Worm (Caenorhabditis elegans) whole organism, L2 larva: ENCODE data around the gene B0294.3.

ENCODE experiments used
- C34F6.9 ChIP-seq: fragments of 150-350 bp; optimal IDR thresholded peaks from 2 replicates; lab custom pipeline; 2014; ENCODE audit warnings: missing biosample characterization, missing genetic modification characterization
- F13H6.1 ChIP-seq: sonication (generic microtip); optimal IDR thresholded peaks from 2 replicates; lab custom pipeline; 2016; ENCODE audit warnings: missing genetic modification characterization, missing compliant biosample characterization
- R02D3.7 ChIP-seq: fragments of 150-350 bp; optimal IDR thresholded peaks from 2 replicates; lab custom pipeline; 2014; ENCODE audit warnings: missing biosample characterization, missing genetic modification characterization
- Y55F3AM.14 ChIP-seq: fragments of 200-800 bp; sonication (Bioruptor generic); optimal IDR thresholded peaks from 2 replicates; lab custom pipeline; 2018; ENCODE audit warnings: mild to moderate bottlenecking, missing genetic modification characterization, missing compliant biosample characterization
- ZK546.5 ChIP-seq: sonication (generic microtip); optimal IDR thresholded peaks from 2 replicates; lab custom pipeline; 2017; ENCODE audit warnings: missing biosample characterization, missing genetic modification characterization
- alr-1 ChIP-seq: fragments of 150-350 bp; optimal IDR thresholded peaks from 2 replicates; lab custom pipeline; 2014; ENCODE audit warnings: missing biosample characterization, missing genetic modification characterization
- aly-2 ChIP-seq: fragments of 150-350 bp; optimal IDR thresholded peaks from 2 replicates; lab custom pipeline; 2014; ENCODE audit warnings: missing biosample characterization, missing genetic modification characterization
- ama-1 ChIP-seq: fragments of 150-350 bp; optimal IDR thresholded peaks from 2 replicates; lab custom pipeline; 2018; ENCODE audit warnings: inconsistent platforms
- blmp-1 ChIP-seq: sonication (generic microtip); optimal IDR thresholded peaks from 2 replicates; lab custom pipeline; 2017; ENCODE audit warnings: missing genetic modification characterization, mild to moderate bottlenecking, missing compliant biosample characterization, antibody characterized with exemption, moderate library complexity; ENCODE audit not compliant: insufficient read depth
- ceh-16 ChIP-seq: fragments of 150-350 bp; optimal IDR thresholded peaks from 2 replicates; lab custom pipeline; 2014; ENCODE audit warnings: missing biosample characterization, missing genetic modification characterization
- crh-2 ChIP-seq: sonication (generic microtip); optimal IDR thresholded peaks from 2 replicates; lab custom pipeline; 2017; ENCODE audit warnings: missing biosample characterization, missing genetic modification characterization
- dmd-4 ChIP-seq: sonication (generic microtip); optimal IDR thresholded peaks from 2 replicates; lab custom pipeline; 2017; ENCODE audit warnings: missing biosample characterization, missing genetic modification characterization
- egl-27 ChIP-seq: sonication (generic microtip); optimal IDR thresholded peaks from 3 replicates; lab custom pipeline; 2017; ENCODE audit warnings: missing biosample characterization, missing genetic modification reagents, missing genetic modification characterization
- elt-1 ChIP-seq: fragments of 150-350 bp; optimal IDR thresholded peaks from 2 replicates; lab custom pipeline; 2014; ENCODE audit warnings: missing biosample characterization, missing genetic modification characterization
- elt-3 ChIP-seq: sonication (generic microtip); optimal IDR thresholded peaks from 2 replicates; lab custom pipeline; 2017; ENCODE audit warnings: missing biosample characterization, missing genetic modification characterization
- fos-1 ChIP-seq: fragments of 150-350 bp; optimal IDR thresholded peaks from 2 replicates; lab custom pipeline; 2014; ENCODE audit warnings: missing biosample characterization, missing genetic modification characterization
- gmeb-1 ChIP-seq: fragments of 150-350 bp; optimal IDR thresholded peaks from 2 replicates; lab custom pipeline; 2014; ENCODE audit warnings: missing biosample characterization, missing genetic modification characterization
- lin-11 ChIP-seq: fragments of 150-350 bp; sonication (generic microtip); optimal IDR thresholded peaks from 2 replicates; lab custom pipeline; 2014; ENCODE audit warnings: missing biosample characterization, missing genetic modification characterization, inconsistent platforms, mixed read lengths
- lin-13 ChIP-seq: fragments of 150-350 bp; optimal IDR thresholded peaks from 2 replicates; lab custom pipeline; 2014; ENCODE audit warnings: missing biosample characterization, missing genetic modification reagents, missing genetic modification characterization
- lin-39 ChIP-seq: fragments of 150-350 bp; optimal IDR thresholded peaks from 2 replicates; lab custom pipeline; 2014; ENCODE audit warnings: missing biosample characterization, missing genetic modification reagents, missing genetic modification characterization
- lsy-2 ChIP-seq, 2 experiments: fragments of 150-350 bp in 1 of 2; sonication (generic microtip) in 1 of 2; optimal IDR thresholded peaks; 2 replicates each; lab custom pipeline; 2014 to 2017; ENCODE audit warnings: missing biosample characterization in 2 of 2, missing genetic modification characterization in 2 of 2
- mab-5 ChIP-seq: fragments of 150-350 bp; optimal IDR thresholded peaks from 2 replicates; lab custom pipeline; 2014; ENCODE audit warnings: missing biosample characterization, missing genetic modification characterization
- mbf-1 ChIP-seq: sonication (generic microtip); optimal IDR thresholded peaks from 2 replicates; lab custom pipeline; 2017; ENCODE audit warnings: missing biosample characterization, missing genetic modification characterization
- mdl-1 ChIP-seq, 2 experiments: fragments of 150-350 bp in 1 of 2; sonication (generic microtip) in 1 of 2; optimal IDR thresholded peaks; 2 replicates each; lab custom pipeline; 2017; ENCODE audit warnings: missing biosample characterization in 2 of 2, missing genetic modification characterization in 2 of 2
- nhr-11 ChIP-seq: fragments of 150-350 bp; optimal IDR thresholded peaks from 2 replicates; lab custom pipeline; 2014; ENCODE audit warnings: missing biosample characterization, missing genetic modification characterization
- nhr-12 ChIP-seq: fragments of 150-350 bp; optimal IDR thresholded peaks from 2 replicates; lab custom pipeline; 2014; ENCODE audit warnings: missing biosample characterization, missing genetic modification characterization
- nhr-129 ChIP-seq: fragments of 150-350 bp; optimal IDR thresholded peaks from 2 replicates; lab custom pipeline; 2014; ENCODE audit warnings: missing biosample characterization, missing genetic modification characterization
- nhr-21 ChIP-seq: fragments of 150-350 bp; optimal IDR thresholded peaks from 2 replicates; lab custom pipeline; 2014; ENCODE audit warnings: missing biosample characterization, missing genetic modification characterization
- nhr-23 ChIP-seq: fragments of 150-350 bp; optimal IDR thresholded peaks from 2 replicates; lab custom pipeline; 2014; ENCODE audit warnings: missing biosample characterization, missing genetic modification reagents, missing genetic modification characterization
- nhr-237 ChIP-seq: fragments of 150-350 bp; optimal IDR thresholded peaks from 2 replicates; lab custom pipeline; 2014; ENCODE audit warnings: missing biosample characterization, missing genetic modification characterization
- nhr-25 ChIP-seq: fragments of 150-350 bp; sonication (generic microtip); optimal IDR thresholded peaks from 3 replicates; lab custom pipeline; 2014; ENCODE audit warnings: missing biosample characterization, missing genetic modification characterization
- nhr-6 ChIP-seq: fragments of 150-350 bp; optimal IDR thresholded peaks from 2 replicates; lab custom pipeline; 2014; ENCODE audit warnings: missing biosample characterization, missing genetic modification characterization
- nhr-77 ChIP-seq: fragments of 150-350 bp; optimal IDR thresholded peaks from 2 replicates; lab custom pipeline; 2014; ENCODE audit warnings: missing biosample characterization, missing genetic modification characterization
- skn-1 ChIP-seq: sonication (generic microtip); optimal IDR thresholded peaks from 2 replicates; lab custom pipeline; 2017; ENCODE audit warnings: missing biosample characterization, missing genetic modification characterization
- sma-3 ChIP-seq: sonication (generic microtip); optimal IDR thresholded peaks from 2 replicates; lab custom pipeline; 2016; ENCODE audit warnings: missing genetic modification reagents, missing genetic modification characterization, missing compliant biosample characterization
- sma-9 ChIP-seq, 2 experiments: fragments of 150-350 bp in 1 of 2; sonication (generic microtip) in 1 of 2; optimal IDR thresholded peaks; 2 replicates each; lab custom pipeline; 2014 to 2016; ENCODE audit warnings: missing genetic modification characterization in 2 of 2, mild to moderate bottlenecking in 1 of 2, missing biosample characterization in 1 of 2, missing compliant biosample characterization in 1 of 2, missing genetic modification reagents in 1 of 2, moderate library complexity in 1 of 2
- snpc-4 ChIP-seq: fragments of 150-350 bp; optimal IDR thresholded peaks from 2 replicates; lab custom pipeline; 2014; ENCODE audit warnings: missing biosample characterization, missing genetic modification characterization
- unc-55 ChIP-seq: fragments of 150-350 bp; sonication (generic microtip); optimal IDR thresholded peaks from 3 replicates; lab custom pipeline; 2014; ENCODE audit warnings: missing biosample characterization, missing genetic modification reagents, missing genetic modification characterization
- unc-62 ChIP-seq: fragments of 150-350 bp; optimal IDR thresholded peaks from 2 replicates; lab custom pipeline; 2014; ENCODE audit warnings: missing biosample characterization, missing genetic modification reagents, missing genetic modification characterization
- zag-1 ChIP-seq: fragments of 150-350 bp; optimal IDR thresholded peaks from 2 replicates; lab custom pipeline; 2014; ENCODE audit warnings: missing biosample characterization, missing genetic modification characterization
- ztf-1 ChIP-seq: fragments of 200-800 bp; sonication (Bioruptor generic); conservative IDR thresholded peaks from 2 replicates; pipeline ENCODE4 v1.3.6; 2022; ENCODE audit warnings: missing genetic modification characterization, missing compliant biosample characterization
- ztf-11 ChIP-seq: sonication (generic microtip); optimal IDR thresholded peaks from 2 replicates; lab custom pipeline; 2017; ENCODE audit warnings: missing biosample characterization, missing genetic modification characterization
- ztf-4 ChIP-seq: fragments of 150-350 bp; optimal IDR thresholded peaks from 2 replicates; lab custom pipeline; 2014; ENCODE audit warnings: missing biosample characterization, missing genetic modification characterization

B0294.3 gene

ce11 chrX:1860422-1860821, 31.6 kb upstream of the B0294.3 start, which contains the start of gene T26C11.8:
TSS of gene T26C11.8 (plus strand) at chrX:1860722.
- TF ChIP-seq mdl-1 (tag; optimal IDR thresholded peaks at IDR 0.05; lab: Kevin White, UChicago): no peak
- TF ChIP-seq C34F6.9 (tag; lab: Kevin White, UChicago): no peak
- TF ChIP-seq lsy-2 (tag; optimal IDR thresholded peaks at IDR 0.05; lab: Kevin White, UChicago): no peak
- TF ChIP-seq crh-2 (tag; lab: Kevin White, UChicago): no peak
- no peak for TF ChIP-seq nhr-6
- TF ChIP-seq lin-39: no peak
- TF ChIP-seq unc-55 (GFP tag; lab: Kevin White, UChicago): no peak
- TF ChIP-seq mbf-1 (tag; lab: Kevin White, UChicago): no peak
- TF ChIP-seq R02D3.7 (tag; lab: Kevin White, UChicago): no peak
- no peak for TF ChIP-seq blmp-1 (tag; lab: Kevin White, UChicago)
- no peak for TF ChIP-seq nhr-237 (tag; lab: Kevin White, UChicago)
- TF ChIP-seq ceh-16 (tag; lab: Kevin White, UChicago): no peak
- no peak for TF ChIP-seq aly-2 (tag; lab: Kevin White, UChicago)
- TF ChIP-seq ama-1 (lab: Kevin White, UChicago): no peak
- TF ChIP-seq sma-9 (GFP tag; optimal IDR thresholded peaks at IDR 0.05; lab: Kevin White, UChicago): no peak
- no peak for TF ChIP-seq sma-9 (tag; optimal IDR thresholded peaks at IDR 0.05; lab: Kevin White, UChicago)
- TF ChIP-seq sma-3 (GFP tag; lab: Kevin White, UChicago): no peak
- TF ChIP-seq ztf-1: no peak
- TF ChIP-seq skn-1 (tag; lab: Kevin White, UChicago): no peak
- TF ChIP-seq, all 48 proteins: peak for 0

ce11 chrX:1864946-1865345, 27.0 kb upstream of the B0294.3 start, which contains the start of gene tbx-41:
TSS of gene tbx-41 (plus strand) at chrX:1865246.
- no peak for TF ChIP-seq lin-39
- no peak for TF ChIP-seq nhr-25 (tag; lab: Kevin White, UChicago)
- TF ChIP-seq Y55F3AM.14 (GFP tag; lab: Kevin White, UChicago): no peak
- TF ChIP-seq lin-13 (GFP tag; lab: Kevin White, UChicago): no peak
- no peak for TF ChIP-seq nhr-77 (tag; lab: Kevin White, UChicago)
- no peak for TF ChIP-seq skn-1 (tag; lab: Kevin White, UChicago)
- TF ChIP-seq nhr-23 (tag; lab: Kevin White, UChicago): no peak
- no peak for TF ChIP-seq mbf-1 (tag; lab: Kevin White, UChicago)
- TF ChIP-seq aly-2 (tag; lab: Kevin White, UChicago): no peak
- no peak for TF ChIP-seq nhr-6
- no peak for TF ChIP-seq egl-27
- no peak for TF ChIP-seq ztf-4 (tag; lab: Kevin White, UChicago)
- no peak for TF ChIP-seq nhr-237 (tag; lab: Kevin White, UChicago)
- TF ChIP-seq ama-1 (lab: Kevin White, UChicago): no peak
- no peak for TF ChIP-seq fos-1 (tag; lab: Kevin White, UChicago)
- TF ChIP-seq alr-1 (tag; lab: Kevin White, UChicago): no peak
- TF ChIP-seq dmd-4 (tag; lab: Kevin White, UChicago): no peak
- no peak for TF ChIP-seq zag-1 (tag; lab: Kevin White, UChicago)
- TF ChIP-seq ceh-16 (tag; lab: Kevin White, UChicago): no peak
- TF ChIP-seq, all 48 proteins: peak for 0

DNA sequence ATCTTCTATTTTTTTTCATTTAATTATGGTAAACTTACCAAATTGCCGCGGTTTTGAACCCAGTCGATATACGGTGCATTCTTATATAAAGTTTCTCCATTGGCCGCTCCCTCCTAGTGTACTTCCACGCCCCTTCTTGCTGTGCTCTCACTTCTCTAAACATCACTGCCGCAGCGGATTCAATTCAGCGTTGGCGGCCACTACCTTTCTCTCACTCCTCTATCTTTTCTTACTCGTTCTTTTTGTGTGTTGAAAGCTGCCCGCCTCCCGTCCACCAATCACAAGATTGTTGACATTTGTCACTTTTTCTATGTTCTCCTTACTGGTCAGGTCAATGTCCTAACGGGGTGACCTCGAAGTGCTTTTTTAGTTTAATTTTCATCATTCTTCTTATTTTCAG, 21.0 kb upstream of the B0294.3 start:
- TF ChIP-seq unc-55 (GFP tag; lab: Kevin White, UChicago): peak; percentile 22
- TF ChIP-seq nhr-129 (tag; lab: Kevin White, UChicago): peak; percentile 19
- no peak for TF ChIP-seq ztf-11
- TF ChIP-seq zag-1 (tag; lab: Kevin White, UChicago): no peak
- TF ChIP-seq lsy-2 (tag; optimal IDR thresholded peaks at IDR 0.05; lab: Kevin White, UChicago): peak; percentile 55 to 74
- TF ChIP-seq, all 48 proteins: peak for 3

ce11 chrX:1880665-1881064, 11.3 kb upstream of the B0294.3 start:
- TF ChIP-seq elt-3 (no peak), nhr-21 (tag; lab: Kevin White, UChicago) (peak; percentile 33), ZK546.5 (no peak), nhr-11 (tag; lab: Kevin White, UChicago) (no peak), ztf-4 (tag; lab: Kevin White, UChicago) (no peak), unc-62 (GFP tag; lab: Kevin White, UChicago) (no peak), nhr-12 (tag; lab: Kevin White, UChicago) (no peak), sma-9 (GFP tag; optimal IDR thresholded peaks at IDR 0.05; lab: Kevin White, UChicago) (peak; percentile 76), sma-9 (tag; optimal IDR thresholded peaks at IDR 0.05; lab: Kevin White, UChicago) (no peak), mab-5 (tag; lab: Kevin White, UChicago) (no peak), ztf-11 (no peak), lin-11 (tag; lab: Kevin White, UChicago) (peak; percentile 49), lin-13 (GFP tag; lab: Kevin White, UChicago) (peak; percentile 56), mdl-1 (tag; optimal IDR thresholded peaks at IDR 0.05; lab: Kevin White, UChicago) (peak in 1 of 2 experiments; percentile 21), aly-2 (tag; lab: Kevin White, UChicago) (no peak), ztf-1 (no peak), nhr-237 (tag; lab: Kevin White, UChicago) (no peak), ceh-16 (tag; lab: Kevin White, UChicago) (peak; percentile 49), mbf-1 (tag; lab: Kevin White, UChicago) (no peak), F13H6.1 (tag; lab: Kevin White, UChicago) (peak; percentile 49), elt-1 (no peak), dmd-4 (tag; lab: Kevin White, UChicago) (no peak), gmeb-1 (tag; lab: Kevin White, UChicago) (peak; percentile 58), nhr-77 (tag; lab: Kevin White, UChicago) (no peak), fos-1 (tag; lab: Kevin White, UChicago) (peak; percentile 42), zag-1 (tag; lab: Kevin White, UChicago) (no peak), lin-39 (no peak), egl-27 (peak; percentile 6), snpc-4 (tag; lab: Kevin White, UChicago) (peak; percentile 32)
